Fruit fly (Drosophila melanogaster) whole organism, embryonic: ENCODE results near the gene mAChR-B.
"Not testable (repeated sequence)": the region's sequence is repeated elsewhere in the genome, so short reads cannot be mapped to it uniquely, and the experiment has no call there.

ENCODE experiments used
- Aef1 ChIP-seq: fragments of 200-800 bp; sonication (Bioruptor generic); IDR thresholded peaks from 3 replicates; pipeline ENCODE4 v1.3.6; 2022; ENCODE audit warnings: missing biosample characterization, missing genetic modification characterization
- Bdp1 ChIP-seq: fragments of 200-800 bp; sonication (Bioruptor generic); optimal IDR thresholded peaks from 3 replicates; lab custom pipeline; 2016; ENCODE audit warnings: missing biosample characterization, missing genetic modification characterization
- Bgb ChIP-seq: fragments of 200-800 bp; sonication (Bioruptor generic); IDR thresholded peaks from 2 replicates; pipeline ENCODE4 v1.3.6; 2022; ENCODE audit warnings: missing biosample characterization, missing genetic modification characterization; ENCODE audit not compliant: partially characterized antibody
- CG10366 ChIP-seq: fragments of 200-800 bp; sonication (Bioruptor generic); IDR thresholded peaks from 2 replicates; pipeline ENCODE4 v1.3.6; 2022; ENCODE audit warnings: missing biosample characterization, missing genetic modification characterization
- CG10565 ChIP-seq: fragments of 200-800 bp; sonication (Bioruptor generic); optimal IDR thresholded peaks from 3 replicates; lab custom pipeline; 2016; ENCODE audit warnings: missing biosample characterization, mild to moderate bottlenecking, missing genetic modification characterization
- CG12769 ChIP-seq: fragments of 200-800 bp; sonication (Bioruptor generic); optimal IDR thresholded peaks from 2 replicates; lab custom pipeline; 2019; ENCODE audit warnings: missing biosample characterization, mild to moderate bottlenecking, missing genetic modification characterization, moderate library complexity
- CG13894 ChIP-seq: fragments of 200-800 bp; sonication (Bioruptor generic); optimal IDR thresholded peaks from 3 replicates; lab custom pipeline; 2018; ENCODE audit warnings: missing biosample characterization, mild to moderate bottlenecking, missing genetic modification characterization, moderate library complexity
- CG14014 ChIP-seq: fragments of 200-800 bp; sonication (Bioruptor generic); IDR thresholded peaks from 2 replicates; pipeline ENCODE4 v1.3.6; 2022; ENCODE audit warnings: missing biosample characterization, missing genetic modification characterization
- CG14441 ChIP-seq: fragments of 200-800 bp; sonication (Bioruptor generic); IDR thresholded peaks from 2 replicates; pipeline ENCODE4 v1.3.6; 2022; ENCODE audit warnings: missing biosample characterization, missing genetic modification characterization
- CG15269 ChIP-seq: fragments of 200-800 bp; sonication (Bioruptor generic); optimal IDR thresholded peaks from 2 replicates; lab custom pipeline; 2018; ENCODE audit warnings: missing biosample characterization, mild to moderate bottlenecking, missing genetic modification characterization, moderate library complexity
- CG1603 ChIP-seq: fragments of 200-800 bp; sonication (Bioruptor generic); optimal IDR thresholded peaks from 2 replicates; lab custom pipeline; 2019; ENCODE audit warnings: missing biosample characterization, mild to moderate bottlenecking, missing genetic modification characterization, moderate library complexity
- CG16863 ChIP-seq: fragments of 200-800 bp; sonication (Bioruptor generic); optimal IDR thresholded peaks from 3 replicates; lab custom pipeline; 2016; ENCODE audit warnings: missing biosample characterization, missing genetic modification characterization
- CG1792 ChIP-seq: fragments of 200-800 bp; sonication (Bioruptor generic); optimal IDR thresholded peaks from 2 replicates; lab custom pipeline; 2016; ENCODE audit warnings: missing biosample characterization, missing genetic modification characterization
- CG18619 ChIP-seq: fragments of 200-800 bp; sonication (Bioruptor generic); optimal IDR thresholded peaks from 3 replicates; lab custom pipeline; 2017; ENCODE audit warnings: missing biosample characterization, mild to moderate bottlenecking, missing genetic modification characterization
- CG2678 ChIP-seq: fragments of 200-800 bp; sonication (Bioruptor generic); optimal IDR thresholded peaks from 3 replicates; lab custom pipeline; 2019; ENCODE audit warnings: missing biosample characterization, mild to moderate bottlenecking, missing genetic modification characterization, moderate library complexity
- CG30403 ChIP-seq: fragments of 200-800 bp; sonication (Bioruptor generic); optimal IDR thresholded peaks from 3 replicates; lab custom pipeline; 2016; ENCODE audit warnings: missing biosample characterization, missing genetic modification characterization
- CG3407 ChIP-seq: fragments of 200-800 bp; sonication (Bioruptor generic); optimal IDR thresholded peaks from 2 replicates; lab custom pipeline; 2018; ENCODE audit warnings: missing biosample characterization, mild to moderate bottlenecking, missing genetic modification characterization
- CG34422 ChIP-seq: fragments of 200-800 bp; sonication (Bioruptor generic); IDR thresholded peaks from 3 replicates; pipeline ENCODE4 v1.3.6; 2022; ENCODE audit warnings: missing biosample characterization, missing genetic modification characterization
- CG9215 ChIP-seq: fragments of 200-800 bp; sonication (Bioruptor generic); IDR thresholded peaks from 2 replicates; pipeline ENCODE4 v1.3.6; 2022; ENCODE audit warnings: missing biosample characterization, missing genetic modification characterization
- CG9876 ChIP-seq: fragments of 200-800 bp; sonication (Bioruptor generic); optimal IDR thresholded peaks from 2 replicates; lab custom pipeline; 2016; ENCODE audit warnings: missing biosample characterization, missing genetic modification characterization
- Dad ChIP-seq: fragments of 200-800 bp; sonication (Bioruptor generic); optimal IDR thresholded peaks from 3 replicates; lab custom pipeline; 2016; ENCODE audit warnings: missing biosample characterization, missing genetic modification characterization
- E2f2 ChIP-seq: fragments of 200-800 bp; sonication (Bioruptor generic); IDR thresholded peaks from 2 replicates; pipeline ENCODE4 v1.3.6; 2022; ENCODE audit warnings: missing biosample characterization, missing genetic modification characterization
- Hsf ChIP-seq: fragments of 200-800 bp; sonication (Bioruptor generic); optimal IDR thresholded peaks from 3 replicates; lab custom pipeline; 2016; ENCODE audit warnings: missing biosample characterization, missing genetic modification characterization
- Mes4 ChIP-seq: fragments of 200-800 bp; sonication (Bioruptor generic); optimal IDR thresholded peaks from 2 replicates; lab custom pipeline; 2016; ENCODE audit warnings: missing biosample characterization, missing genetic modification characterization
- NK7.1 ChIP-seq: fragments of 200-800 bp; sonication (Bioruptor generic); optimal IDR thresholded peaks from 3 replicates; lab custom pipeline; 2016; ENCODE audit warnings: missing biosample characterization, missing genetic modification characterization
- Taf1 ChIP-seq: fragments of 200-800 bp; sonication (Bioruptor generic); IDR thresholded peaks from 2 replicates; pipeline ENCODE4 v1.3.6; 2022; ENCODE audit warnings: missing biosample characterization, missing genetic modification characterization
- ara ChIP-seq: fragments of 200-800 bp; sonication (Bioruptor generic); IDR thresholded peaks from 2 replicates; pipeline ENCODE4 v1.3.6; 2022; ENCODE audit warnings: missing biosample characterization, missing genetic modification characterization
- ato ChIP-seq: fragments of 200-800 bp; sonication (Bioruptor generic); IDR thresholded peaks from 2 replicates; pipeline ENCODE4 v1.3.6; 2022; ENCODE audit warnings: missing biosample characterization, missing genetic modification characterization; ENCODE audit not compliant: partially characterized antibody
- fd96Cb ChIP-seq: fragments of 200-800 bp; sonication (Bioruptor generic); optimal IDR thresholded peaks from 2 replicates; lab custom pipeline; 2018; ENCODE audit warnings: missing biosample characterization, mild to moderate bottlenecking, missing genetic modification characterization, moderate library complexity
- gt ChIP-seq: fragments of 200-800 bp; sonication (Bioruptor generic); IDR thresholded peaks from 2 replicates; pipeline ENCODE4 v1.3.6; 2022; ENCODE audit warnings: missing biosample characterization, missing genetic modification characterization
- ind ChIP-seq: fragments of 200-800 bp; sonication (Bioruptor generic); optimal IDR thresholded peaks from 3 replicates; lab custom pipeline; 2016; ENCODE audit warnings: missing biosample characterization, missing genetic modification characterization
- lab ChIP-seq: fragments of 200-800 bp; sonication (Bioruptor generic); optimal IDR thresholded peaks from 3 replicates; lab custom pipeline; 2017; ENCODE audit warnings: missing biosample characterization, missing genetic modification characterization, mild to moderate bottlenecking, moderate library complexity, missing genetic modification reagents
- luna ChIP-seq: fragments of 200-800 bp; sonication (Bioruptor generic); optimal IDR thresholded peaks from 2 replicates; lab custom pipeline; 2016; ENCODE audit warnings: missing biosample characterization, missing genetic modification characterization
- nmo ChIP-seq: fragments of 200-800 bp; sonication (Bioruptor generic); optimal IDR thresholded peaks from 2 replicates; lab custom pipeline; 2018; ENCODE audit warnings: missing biosample characterization, mild to moderate bottlenecking, missing genetic modification characterization, moderate library complexity
- org-1 ChIP-seq: fragments of 200-800 bp; sonication (Bioruptor generic); optimal IDR thresholded peaks from 2 replicates; lab custom pipeline; 2017; ENCODE audit warnings: missing biosample characterization, missing genetic modification characterization
- otp ChIP-seq: fragments of 200-800 bp; sonication (Bioruptor generic); IDR thresholded peaks from 3 replicates; pipeline ENCODE4, ENCODE4 v1.3.6; 2022; ENCODE audit warnings: missing biosample characterization, missing genetic modification characterization
- p53 ChIP-seq: fragments of 200-800 bp; sonication (Bioruptor generic); optimal IDR thresholded peaks from 2 replicates; lab custom pipeline; 2016; ENCODE audit warnings: missing biosample characterization, missing genetic modification characterization
- run ChIP-seq: fragments of 200-800 bp; sonication (Bioruptor generic); optimal IDR thresholded peaks from 3 replicates; lab custom pipeline; 2018; ENCODE audit warnings: missing biosample characterization, mild to moderate bottlenecking, missing genetic modification characterization
- sd ChIP-seq: fragments of 200-800 bp; sonication (Bioruptor generic); optimal IDR thresholded peaks from 3 replicates; lab custom pipeline; 2018; ENCODE audit warnings: missing biosample characterization, mild to moderate bottlenecking, missing genetic modification characterization, moderate library complexity
- sens ChIP-seq: fragments of 200-800 bp; sonication (Bioruptor generic); peaks from one replicate; lab custom pipeline; 2016; ENCODE audit warnings: missing biosample characterization, missing genetic modification characterization
- slp2 ChIP-seq: fragments of 200-800 bp; sonication (Bioruptor generic); optimal IDR thresholded peaks from 2 replicates; lab custom pipeline; 2016; ENCODE audit warnings: missing biosample characterization, missing genetic modification characterization
- tgo ChIP-seq: fragments of 200-800 bp; sonication (Bioruptor generic); IDR thresholded peaks from 3 replicates; pipeline ENCODE4 v1.3.6; 2022; ENCODE audit warnings: missing biosample characterization, missing genetic modification characterization
- tup ChIP-seq: fragments of 200-800 bp; sonication (Bioruptor generic); optimal IDR thresholded peaks from 2 replicates; lab custom pipeline; 2016; ENCODE audit warnings: missing biosample characterization, mild to moderate bottlenecking, missing genetic modification characterization, moderate library complexity
- wdn ChIP-seq: fragments of 200-800 bp; sonication (Bioruptor generic); IDR thresholded peaks from 2 replicates; pipeline ENCODE4 v1.3.6; 2022; ENCODE audit warnings: missing biosample characterization, missing genetic modification characterization

The mAChR-B gene

dm6 chr3R:8038927-8039326, 20.2 kb upstream of the mAChR-B start:
- no peak for TF ChIP-seq ato

- TF ChIP-seq NK7.1 (GFP tag; lab: Kevin White, UChicago) (no peak), Dad (GFP tag; lab: Kevin White, UChicago) (no peak), CG13894 (tag; lab: Kevin White, UChicago) (no peak), CG3407 (GFP tag; lab: Kevin White, UChicago) (no peak), CG9876 (no peak)
These were observed 18.2 kb upstream of the mAChR-B start, which contains the start of gene CG43060 for dm6 chr3R:8040843-8041242. CG43060 (plus strand) TSS chr3R:8041224.

DNA sequence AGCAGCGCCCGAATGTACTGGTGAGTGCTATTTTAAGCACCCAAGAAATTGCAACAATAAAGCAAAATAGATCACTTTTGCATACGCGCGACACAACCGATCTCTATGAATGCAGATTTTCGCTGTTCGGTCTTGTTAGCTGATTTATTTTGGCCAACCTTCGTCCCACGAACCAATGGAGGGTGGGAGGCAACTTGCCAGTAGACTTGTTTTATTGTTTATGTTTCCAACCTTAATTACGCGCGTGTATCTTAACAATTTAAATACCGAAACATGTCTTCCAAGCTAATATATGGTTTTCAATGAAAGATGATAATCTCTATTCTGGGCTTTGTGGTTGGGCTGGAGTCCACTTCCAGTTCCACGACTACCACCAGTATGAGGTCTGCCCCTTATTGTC, 10.2 kb upstream of the mAChR-B start, which contains the start of gene CG43618:
TSS of gene CG43618 (plus strand) at position 301 of the 400 bp plus-strand sequence.
- not testable (repeated sequence) for TF ChIP-seq CG16863 (GFP tag; lab: Kevin White, UChicago); slp2 (GFP tag; lab: Kevin White, UChicago); gt (GFP tag; lab: Robert Waterston, UW)

DNA sequence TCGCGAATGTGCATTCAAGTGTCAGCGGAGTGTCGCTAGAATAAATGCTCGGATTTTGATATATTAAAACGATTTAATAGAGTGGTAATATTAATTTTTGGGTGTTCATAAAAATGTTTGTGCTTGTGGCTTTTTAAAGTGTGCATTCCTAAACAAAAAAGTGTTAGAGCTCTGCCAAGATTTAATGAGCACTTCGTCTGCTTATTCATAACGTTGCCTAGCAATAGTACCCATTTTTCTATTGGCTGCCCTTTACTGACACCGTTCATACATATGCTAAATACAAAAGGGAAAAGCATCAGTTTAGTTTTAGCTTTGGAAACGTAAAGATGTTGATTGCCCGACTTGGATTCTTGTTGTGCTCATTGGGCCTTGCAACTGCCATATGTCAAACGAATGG, 9.7 kb upstream of the mAChR-B start, which contains the start of gene CG43061:
TSS of gene CG43061 (plus strand) at position 301 of the 400 bp plus-strand sequence.
- TF ChIP-seq CG9215; Mes4 (GFP tag; lab: Kevin White, UChicago); run (tag; lab: Kevin White, UChicago): not testable (repeated sequence)

- TF ChIP-seq CG1792 (GFP tag; lab: Kevin White, UChicago) (no peak), sens (peak; percentile 86), CG16863 (GFP tag; lab: Kevin White, UChicago) (no peak), CG30403 (GFP tag; lab: Kevin White, UChicago) (peak; percentile 28), ara (GFP tag; lab: Robert Waterston, UW) (peak; percentile 60), CG18619 (peak; percentile 7), Hsf (GFP tag; lab: Kevin White, UChicago) (no peak), Aef1 (GFP tag; lab: Robert Waterston, UW) (peak; percentile 30; the same call in 2 of the 3 replicates), CG10565 (no peak), lab (GFP tag; lab: Kevin White, UChicago) (peak; percentile 67), E2f2 (no peak), luna (GFP tag; lab: Kevin White, UChicago) (no peak), CG34422 (no peak), Taf1 (GFP tag; lab: Robert Waterston, UW) (0 out of 2 replicates have a peak, but pooled peaks have one; percentile 24), Bgb (no peak), CG15269 (tag; lab: Kevin White, UChicago) (peak; percentile 52), wdn (GFP tag; lab: Robert Waterston, UW) (no peak), CG14014 (peak; percentile 28; the same call in 1 of the 2 replicates), CG12769 (tag; lab: Kevin White, UChicago) (peak; percentile 34), CG14441 (GFP tag; lab: Robert Waterston, UW) (0 out of 2 replicates have a peak, but pooled peaks have one; percentile 13), tup (no peak), nmo (GFP tag; lab: Kevin White, UChicago) (peak; percentile 40), org-1 (GFP tag; lab: Kevin White, UChicago) (peak; percentile 33), Bdp1 (no peak), tgo (GFP tag; lab: Robert Waterston, UW) (peak; percentile 23; the same call in 1 of the 3 replicates), ind (peak; percentile 39), otp (0 out of 3 replicates have a peak, but pooled peaks have one; percentile 29), p53 (no peak), CG2678 (peak; percentile 52), CG10366 (peak; percentile 12; the same call in 1 of the 2 replicates), fd96Cb (tag; lab: Kevin White, UChicago) (peak; percentile 26), CG1603 (tag; lab: Kevin White, UChicago) (peak; percentile 36), sd (no peak)
These were observed 13.6 kb downstream of the mAChR-B start for dm6 chr3R:8072635-8073034.
